Fruit fly (Drosophila melanogaster) whole organism, embryonic: ENCODE results near the gene CG13862.
A peak's percentile ranks its signal among the peaks of the same experiment; 100 is the strongest.

Source experiments
- Adf1 ChIP-seq: fragments of 200-800 bp; sonication (Bioruptor generic); IDR thresholded peaks from 2 replicates; pipeline ENCODE4 v1.3.6; 2022; ENCODE audit warnings: missing biosample characterization, missing genetic modification characterization
- Antp ChIP-seq: fragments of 200-800 bp; sonication (Bioruptor generic); optimal IDR thresholded peaks from 3 replicates; lab custom pipeline; 2016; ENCODE audit warnings: missing biosample characterization, missing genetic modification characterization
- Atf-2 ChIP-seq: fragments of 200-800 bp; sonication (Bioruptor generic); optimal IDR thresholded peaks from 2 replicates; lab custom pipeline; 2016; ENCODE audit warnings: missing biosample characterization, missing genetic modification characterization
- CG1024 ChIP-seq: fragments of 200-800 bp; sonication (Bioruptor generic); IDR thresholded peaks from 2 replicates; pipeline ENCODE4 v1.3.6; 2022; ENCODE audit warnings: missing biosample characterization, missing genetic modification characterization
- CG10267 ChIP-seq: fragments of 200-800 bp; sonication (Bioruptor generic); optimal IDR thresholded peaks from 2 replicates; lab custom pipeline; 2018; ENCODE audit warnings: missing biosample characterization, mild to moderate bottlenecking, missing genetic modification characterization, moderate library complexity
- CG10274 ChIP-seq: fragments of 200-800 bp; sonication (Bioruptor generic); optimal IDR thresholded peaks from 3 replicates; lab custom pipeline; 2017; ENCODE audit warnings: missing biosample characterization, mild to moderate bottlenecking, missing genetic modification characterization
- CG12219 ChIP-seq: fragments of 200-800 bp; sonication (Bioruptor generic); optimal IDR thresholded peaks from 3 replicates; lab custom pipeline; 2018; ENCODE audit warnings: missing biosample characterization, mild to moderate bottlenecking, missing genetic modification characterization
- CG12391 ChIP-seq: fragments of 200-800 bp; sonication (Bioruptor generic); optimal IDR thresholded peaks from 3 replicates; lab custom pipeline; 2018; ENCODE audit warnings: missing biosample characterization, mild to moderate bottlenecking, missing genetic modification characterization, moderate library complexity
- CG13287 ChIP-seq: fragments of 200-800 bp; sonication (Bioruptor generic); IDR thresholded peaks from 2 replicates; pipeline ENCODE4 v1.3.6; 2022; ENCODE audit warnings: missing biosample characterization, missing genetic modification characterization; ENCODE audit not compliant: partially characterized antibody
- CG14667 ChIP-seq: fragments of 200-800 bp; sonication (Bioruptor generic); IDR thresholded peaks from 2 replicates; pipeline ENCODE4 v1.3.6; 2022; ENCODE audit warnings: missing biosample characterization, missing genetic modification characterization
- CG2199 ChIP-seq: fragments of 200-800 bp; sonication (Bioruptor generic); IDR thresholded peaks from 3 replicates; pipeline ENCODE4 v1.3.6; 2022; ENCODE audit warnings: missing biosample characterization, missing genetic modification characterization
- CG2875 ChIP-seq: fragments of 200-800 bp; sonication (Bioruptor generic); optimal IDR thresholded peaks from 2 replicates; lab custom pipeline; 2017; ENCODE audit warnings: missing biosample characterization, mild to moderate bottlenecking, missing genetic modification characterization, missing genetic modification reagents
- CG30403 ChIP-seq: fragments of 200-800 bp; sonication (Bioruptor generic); optimal IDR thresholded peaks from 3 replicates; lab custom pipeline; 2016; ENCODE audit warnings: missing biosample characterization, missing genetic modification characterization
- CG30431 ChIP-seq: fragments of 200-800 bp; sonication (Bioruptor generic); optimal IDR thresholded peaks from 2 replicates; lab custom pipeline; 2017; ENCODE audit warnings: missing biosample characterization, missing genetic modification characterization
- CG32772 ChIP-seq: fragments of 200-800 bp; sonication (Bioruptor generic); IDR thresholded peaks from 2 replicates; pipeline ENCODE4 v1.3.6; 2022; ENCODE audit warnings: missing biosample characterization, missing genetic modification characterization
- CG34376 ChIP-seq: fragments of 200-800 bp; sonication (Bioruptor generic); optimal IDR thresholded peaks from 2 replicates; lab custom pipeline; 2018; ENCODE audit warnings: missing biosample characterization, mild to moderate bottlenecking, missing genetic modification characterization
- CG3726 ChIP-seq: fragments of 200-800 bp; sonication (Bioruptor generic); IDR thresholded peaks from 3 replicates; pipeline ENCODE4, ENCODE4 v1.3.6; 2022; ENCODE audit warnings: missing biosample characterization, missing genetic modification characterization
- CG6175 ChIP-seq: fragments of 200-800 bp; sonication (Bioruptor generic); IDR thresholded peaks from 3 replicates; pipeline ENCODE4 v1.3.6; 2022; ENCODE audit warnings: missing biosample characterization, missing genetic modification characterization
- CG7271 ChIP-seq: fragments of 200-800 bp; sonication (Bioruptor generic); optimal IDR thresholded peaks from 2 replicates; lab custom pipeline; 2018; ENCODE audit warnings: missing biosample characterization, mild to moderate bottlenecking, missing genetic modification characterization, moderate library complexity
- CG7745 ChIP-seq: fragments of 200-800 bp; sonication (Bioruptor generic); optimal IDR thresholded peaks from 2 replicates; lab custom pipeline; 2018; ENCODE audit warnings: missing biosample characterization, mild to moderate bottlenecking, missing genetic modification characterization, moderate library complexity
- CG7987 ChIP-seq: fragments of 200-800 bp; sonication (Bioruptor generic); optimal IDR thresholded peaks from 2 replicates; lab custom pipeline; 2018; ENCODE audit warnings: missing biosample characterization, mild to moderate bottlenecking, missing genetic modification characterization, moderate library complexity
- CG8924 ChIP-seq: fragments of 200-800 bp; optimal IDR thresholded peaks from 3 replicates; lab custom pipeline; 2019; ENCODE audit warnings: missing biosample characterization, mild to moderate bottlenecking, missing genetic modification characterization, moderate library complexity
- CG9609 ChIP-seq: fragments of 200-800 bp; sonication (Bioruptor generic); optimal IDR thresholded peaks from 3 replicates; lab custom pipeline; 2016; ENCODE audit warnings: missing biosample characterization, missing genetic modification characterization
- CHES-1-like ChIP-seq: fragments of 200-800 bp; sonication (Bioruptor generic); optimal IDR thresholded peaks from 2 replicates; lab custom pipeline; 2016; ENCODE audit warnings: missing biosample characterization, missing genetic modification characterization
- CkIIα-i1 ChIP-seq: fragments of 200-800 bp; sonication (Bioruptor generic); IDR thresholded peaks from 2 replicates; pipeline ENCODE4 v1.3.6; 2022; ENCODE audit warnings: missing biosample characterization, missing genetic modification characterization
- D ChIP-seq, 2 experiments: fragments of 200-800 bp in 1 of 2; fragments of >200 bp in 1 of 2; sonication (Bioruptor generic) in 1 of 2; optimal IDR thresholded peaks; 2 replicates in 1 of 2; 3 replicates in 1 of 2; lab custom pipeline; 2017; ENCODE audit warnings: mild to moderate bottlenecking in 1 of 2, missing biosample characterization in 1 of 2, missing genetic modification characterization in 1 of 2, missing genetic modification reagents in 1 of 2
- Dref ChIP-seq: fragments of 200-800 bp; sonication (Bioruptor generic); IDR thresholded peaks from 2 replicates; pipeline ENCODE4 v1.3.6; 2022; ENCODE audit warnings: missing biosample characterization, missing genetic modification characterization
- Fer3 ChIP-seq: fragments of 200-800 bp; sonication (Bioruptor generic); optimal IDR thresholded peaks from 2 replicates; lab custom pipeline; 2018; ENCODE audit warnings: missing biosample characterization, mild to moderate bottlenecking, missing genetic modification characterization, moderate library complexity
- HmgD ChIP-seq: fragments of 200-800 bp; sonication (Bioruptor generic); optimal IDR thresholded peaks from 3 replicates; lab custom pipeline; 2016; ENCODE audit warnings: missing biosample characterization, missing genetic modification characterization
- NC2β ChIP-seq: fragments of 200-800 bp; sonication (Bioruptor generic); optimal IDR thresholded peaks from 2 replicates; lab custom pipeline; 2016; ENCODE audit warnings: missing biosample characterization, missing genetic modification characterization
- Opbp ChIP-seq: fragments of 200-800 bp; sonication (Bioruptor generic); IDR thresholded peaks from 3 replicates; pipeline ENCODE4 v1.3.6; 2022; ENCODE audit warnings: missing biosample characterization, missing genetic modification characterization; ENCODE audit not compliant: partially characterized antibody
- Side ChIP-seq: fragments of 200-800 bp; sonication (Bioruptor generic); optimal IDR thresholded peaks from 2 replicates; lab custom pipeline; 2016; ENCODE audit warnings: missing biosample characterization, missing genetic modification characterization
- Taf1 ChIP-seq: fragments of 200-800 bp; sonication (Bioruptor generic); IDR thresholded peaks from 2 replicates; pipeline ENCODE4 v1.3.6; 2022; ENCODE audit warnings: missing biosample characterization, missing genetic modification characterization
- ap ChIP-seq: fragments of 200-800 bp; sonication (Bioruptor generic); IDR thresholded peaks from 2 replicates; pipeline ENCODE4 v1.3.6; 2022; ENCODE audit warnings: missing biosample characterization, missing genetic modification characterization
- br ChIP-seq: fragments of >200 bp; optimal IDR thresholded peaks from 2 replicates; lab custom pipeline; 2017
- cg ChIP-seq: fragments of 200-800 bp; sonication (Bioruptor generic); optimal IDR thresholded peaks from 3 replicates; lab custom pipeline; 2019; ENCODE audit warnings: missing biosample characterization, mild to moderate bottlenecking, missing genetic modification characterization, moderate library complexity
- chinmo ChIP-seq: fragments of 200-800 bp; sonication (Bioruptor generic); IDR thresholded peaks from 4 replicates; pipeline ENCODE4 v1.3.6; 2022; ENCODE audit warnings: missing biosample characterization, missing genetic modification characterization; ENCODE audit not compliant: partially characterized antibody
- chm ChIP-seq: fragments of 200-800 bp; sonication (Bioruptor generic); IDR thresholded peaks from 2 replicates; pipeline ENCODE4 v1.3.6; 2022; ENCODE audit warnings: missing biosample characterization, missing genetic modification characterization
- dan ChIP-seq: fragments of 200-800 bp; sonication (Bioruptor generic); IDR thresholded peaks from 2 replicates; pipeline ENCODE4 v1.3.6; 2022; ENCODE audit warnings: missing biosample characterization, missing genetic modification characterization
- dmrt11E ChIP-seq: fragments of 200-800 bp; sonication (Bioruptor generic); optimal IDR thresholded peaks from 3 replicates; lab custom pipeline; 2018; ENCODE audit warnings: missing biosample characterization, mild to moderate bottlenecking, missing genetic modification characterization, moderate library complexity
- fru ChIP-seq: fragments of >200 bp; optimal IDR thresholded peaks from 2 replicates; lab custom pipeline; 2017
- jumu ChIP-seq: fragments of 200-800 bp; sonication (Bioruptor generic); optimal IDR thresholded peaks from 3 replicates; lab custom pipeline; 2016; ENCODE audit warnings: missing biosample characterization, missing genetic modification characterization
- lov ChIP-seq, 2 experiments: fragments of 200-800 bp in 1 of 2; fragments of >200 bp in 1 of 2; sonication (Bioruptor generic) in 1 of 2; IDR thresholded peaks in 1 of 2; optimal IDR thresholded peaks in 1 of 2; 2 replicates in 1 of 2; 3 replicates in 1 of 2; pipeline versions ENCODE4 v1.3.6 to Lab custom; 2017 to 2022; ENCODE audit warnings: missing biosample characterization in 1 of 2, missing genetic modification characterization in 1 of 2
- org-1 ChIP-seq: fragments of 200-800 bp; sonication (Bioruptor generic); optimal IDR thresholded peaks from 2 replicates; lab custom pipeline; 2017; ENCODE audit warnings: missing biosample characterization, missing genetic modification characterization
- pnt ChIP-seq: fragments of 200-800 bp; sonication (Bioruptor generic); optimal IDR thresholded peaks from 3 replicates; lab custom pipeline; 2016; ENCODE audit warnings: missing biosample characterization, missing genetic modification characterization
- scrt ChIP-seq: fragments of 200-800 bp; sonication (Bioruptor generic); optimal IDR thresholded peaks from 2 replicates; lab custom pipeline; 2018; ENCODE audit warnings: missing biosample characterization, mild to moderate bottlenecking, missing genetic modification characterization, moderate library complexity
- seq ChIP-seq: fragments of 200-800 bp; sonication (Bioruptor generic); IDR thresholded peaks from 2 replicates; pipeline ENCODE4 v1.3.6; 2022; ENCODE audit warnings: missing biosample characterization, missing genetic modification characterization
- slou ChIP-seq: fragments of 200-800 bp; sonication (Bioruptor generic); optimal IDR thresholded peaks from 3 replicates; lab custom pipeline; 2016; ENCODE audit warnings: missing biosample characterization, missing genetic modification characterization
- so ChIP-seq: fragments of 200-800 bp; sonication (Bioruptor generic); IDR thresholded peaks from 3 replicates; pipeline ENCODE4 v1.3.6; 2022; ENCODE audit warnings: missing biosample characterization, missing genetic modification characterization
- unc-4 ChIP-seq: fragments of 200-800 bp; sonication (Bioruptor generic); IDR thresholded peaks from 2 replicates; pipeline ENCODE4 v1.3.6; 2022; ENCODE audit warnings: missing biosample characterization, missing genetic modification characterization; ENCODE audit not compliant: partially characterized antibody

CG13862 gene

dm6 chr3R:22368777-22369214, 37.0 kb downstream of the CG13862 start (continued):
- TF ChIP-seq CG14667 (GFP tag; lab: Robert Waterston, UW): peak; percentile 42; the same call in 1 of the 2 replicates
- TF ChIP-seq org-1 (GFP tag; lab: Kevin White, UChicago): peak; percentile 61
- no peak for TF ChIP-seq br (lab: Kevin White, UChicago)
- no peak for TF ChIP-seq CHES-1-like (GFP tag; lab: Kevin White, UChicago)
- TF ChIP-seq Opbp (GFP tag; lab: Robert Waterston, UW): no peak
- no peak for TF ChIP-seq CG13287 (GFP tag; lab: Robert Waterston, UW)
- no peak for TF ChIP-seq unc-4 (GFP tag; lab: Robert Waterston, UW)
- no peak for TF ChIP-seq CG34376
- peak; percentile 60 for TF ChIP-seq Taf1 (GFP tag; lab: Robert Waterston, UW)
- peak; percentile 67 for TF ChIP-seq CG8924 (tag; lab: Kevin White, UChicago)
- no peak for TF ChIP-seq CG12219
- TF ChIP-seq scrt (GFP tag; lab: Kevin White, UChicago): peak; percentile 96
- no peak for TF ChIP-seq CG7745 (tag; lab: Kevin White, UChicago)
- TF ChIP-seq CG9609 (GFP tag; lab: Kevin White, UChicago): no peak
- no peak for TF ChIP-seq D (optimal IDR thresholded peaks at IDR 0.05; lab: Kevin White, UChicago)
- peak; percentile 41 for TF ChIP-seq D (GFP tag; optimal IDR thresholded peaks at IDR 0.05; lab: Kevin White, UChicago)
- TF ChIP-seq CkIIα-i1 (GFP tag; lab: Robert Waterston, UW): no peak
- no peak for TF ChIP-seq CG2875
- TF ChIP-seq CG10267 (tag; lab: Kevin White, UChicago): peak; percentile 43
- no peak for TF ChIP-seq CG7271 (tag; lab: Kevin White, UChicago)
- peak; percentile 75 for TF ChIP-seq CG30403 (GFP tag; lab: Kevin White, UChicago)
- no peak for TF ChIP-seq CG30431 (GFP tag; lab: Kevin White, UChicago)
- peak; percentile 58 for TF ChIP-seq CG32772 (GFP tag; lab: Robert Waterston, UW)
- TF ChIP-seq dmrt11E (tag; lab: Kevin White, UChicago): peak; percentile 13
- no peak for TF ChIP-seq CG6175 (GFP tag; lab: Robert Waterston, UW)
- TF ChIP-seq CG10274 (GFP tag; lab: Kevin White, UChicago): no peak
- TF ChIP-seq CG3726 (GFP tag; lab: Robert Waterston, UW): peak; percentile 69; the same call in 2 of the 3 replicates
- TF ChIP-seq so (GFP tag; lab: Robert Waterston, UW): peak; percentile 77; the same call in 2 of the 3 replicates
- no peak for TF ChIP-seq jumu (GFP tag; lab: Kevin White, UChicago)
- TF ChIP-seq Antp (GFP tag; lab: Kevin White, UChicago): peak; percentile 12
- TF ChIP-seq lov (optimal IDR thresholded peaks at IDR 0.05; lab: Kevin White, UChicago): no peak
- no peak for TF ChIP-seq lov (GFP tag; IDR thresholded peaks at IDR 0.05; lab: Robert Waterston, UW)
- no peak for TF ChIP-seq CG7987
- TF ChIP-seq slou (GFP tag; lab: Kevin White, UChicago): peak; percentile 45
- peak; percentile 62 for TF ChIP-seq CG12391 (tag; lab: Kevin White, UChicago)
- peak; percentile 61 for TF ChIP-seq Adf1 (GFP tag; lab: Robert Waterston, UW)
- no peak for TF ChIP-seq CG2199 (GFP tag; lab: Robert Waterston, UW)
- peak; percentile 77 for TF ChIP-seq chm (GFP tag; lab: Robert Waterston, UW)
- TF ChIP-seq chinmo (GFP tag; lab: Robert Waterston, UW): no peak
- TF ChIP-seq pnt (GFP tag; lab: Kevin White, UChicago): peak; percentile 37
- no peak for TF ChIP-seq Side (GFP tag; lab: Kevin White, UChicago)
- TF ChIP-seq cg (GFP tag; lab: Kevin White, UChicago): no peak
- TF ChIP-seq fru: no peak
- TF ChIP-seq ap (GFP tag; lab: Robert Waterston, UW): peak; percentile 61; the same call in 1 of the 2 replicates
- TF ChIP-seq seq (GFP tag; lab: Robert Waterston, UW): peak; percentile 84
- TF ChIP-seq dan (GFP tag; lab: Robert Waterston, UW): no peak
- TF ChIP-seq Dref (GFP tag; lab: Robert Waterston, UW): no peak
- no peak for TF ChIP-seq NC2β (GFP tag; lab: Kevin White, UChicago)
- TF ChIP-seq HmgD (GFP tag; lab: Kevin White, UChicago): no peak
- TF ChIP-seq Atf-2 (GFP tag; lab: Kevin White, UChicago): no peak
- peak; percentile 49 for TF ChIP-seq CG1024 (GFP tag; lab: Robert Waterston, UW)
- TF ChIP-seq Fer3 (tag; lab: Kevin White, UChicago): peak; percentile 55
